Worm (Caenorhabditis elegans) whole organism, early embryonic: ENCODE measurements around the gene fezf-1.
"Not testable (repeated sequence)": the region's sequence is repeated elsewhere in the genome, so short reads cannot be mapped to it uniquely, and the experiment has no call there.

Experiments
- hmbx-1 ChIP-seq: sonication (generic microtip); optimal IDR thresholded peaks from 2 replicates; lab custom pipeline; 2016; ENCODE audit warnings: mild to moderate bottlenecking, missing genetic modification characterization, missing compliant biosample characterization
- tra-4 ChIP-seq: sonication (generic microtip); optimal IDR thresholded peaks from 2 replicates; lab custom pipeline; 2017; ENCODE audit warnings: missing genetic modification characterization, missing compliant biosample characterization

DNA sequence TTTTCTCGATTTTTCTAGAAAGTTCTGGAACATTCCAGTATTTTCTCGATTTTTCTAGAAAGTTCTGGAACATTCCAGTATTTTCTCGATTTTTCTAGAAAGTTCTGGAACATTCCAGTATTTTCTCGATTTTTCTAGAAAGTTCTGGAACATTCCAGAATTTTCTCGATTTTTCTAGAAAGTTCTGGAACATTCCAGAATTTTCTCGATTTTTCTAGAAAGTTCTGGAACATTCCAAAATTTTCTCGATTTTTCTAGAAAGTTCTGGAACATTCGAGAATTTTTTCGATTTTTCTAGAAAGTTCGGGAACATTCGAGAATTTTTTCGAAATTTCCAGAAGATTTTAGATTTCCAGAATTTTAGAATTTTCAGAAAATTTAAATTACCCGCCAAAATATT is 2.0 kb upstream of the fezf-1 start:
- TF ChIP-seq tra-4 (tag; lab: Kevin White, UChicago); hmbx-1: not testable (repeated sequence)
